Fruit fly (Drosophila melanogaster) whole organism, pupa: ENCODE measurements around the gene rdog.

Source experiments
- CG4496 ChIP-seq: fragments of 200-800 bp; sonication (Bioruptor generic); IDR thresholded peaks from 3 replicates; pipeline ENCODE4 v1.3.6; 2022; ENCODE audit warnings: missing biosample characterization, missing genetic modification characterization
- Pif1A ChIP-seq: fragments of 200-800 bp; sonication (Bioruptor generic); optimal IDR thresholded peaks from 3 replicates; lab custom pipeline; 2016; ENCODE audit warnings: missing biosample characterization, missing genetic modification characterization
- gl ChIP-seq: fragments of 200-800 bp; sonication (Bioruptor generic); optimal IDR thresholded peaks from 2 replicates; lab custom pipeline; 2018; ENCODE audit warnings: missing biosample characterization, mild to moderate bottlenecking, missing genetic modification characterization

DNA sequence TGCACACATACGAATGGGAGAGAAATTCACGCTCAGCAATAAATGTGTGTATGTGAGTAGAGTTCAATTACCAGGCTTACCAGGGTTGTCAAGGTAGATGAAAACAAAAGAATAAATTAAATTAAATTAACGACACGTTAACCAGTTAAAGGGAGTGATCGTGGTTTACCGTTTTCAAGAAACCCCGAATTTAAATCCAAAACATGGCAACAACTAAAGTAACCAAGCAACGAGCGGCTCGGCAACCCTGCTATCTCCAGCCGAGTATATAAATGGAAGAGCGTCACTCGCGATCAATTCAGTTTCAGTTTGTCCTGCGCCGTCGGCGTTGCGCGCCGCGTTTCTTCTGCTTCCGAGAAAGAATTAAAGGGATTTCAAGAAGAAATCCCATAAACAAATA is 56.3 kb downstream of the rdog start:
- peak; percentile 100 for TF ChIP-seq CG4496
- peak; percentile 99 for TF ChIP-seq gl (tag; lab: Kevin White, UChicago)
- peak; percentile 100 for TF ChIP-seq Pif1A (GFP tag; lab: Kevin White, UChicago)
